Fruit fly (Drosophila melanogaster): Measurements from ENCODE around the gene kar.

The kar gene

dm6 chr3R:12653511-12654252 lies 35.5 kb downstream of the kar start:
- no peak for TF ChIP-seq usp (GFP tag; optimal IDR thresholded peaks at IDR 0.05)
- no peak for TF ChIP-seq Dll (optimal IDR thresholded peaks at IDR 0.05)
- TF ChIP-seq psq (optimal IDR thresholded peaks at IDR 0.05): no peak
- TF ChIP-seq EcR (GFP tag; optimal IDR thresholded peaks at IDR 0.05): no peak

dm6 chr3R:12652736-12653135 lies 36.4 kb downstream of the kar start:
- TF ChIP-seq CG8478 (optimal IDR thresholded peaks at IDR 0.05) (no peak), EcR (GFP tag; optimal IDR thresholded peaks at IDR 0.05) (no peak), psq (optimal IDR thresholded peaks at IDR 0.05) (no peak), pan (optimal IDR thresholded peaks at IDR 0.05) (no peak), usp (GFP tag; optimal IDR thresholded peaks at IDR 0.05) (no peak), Dll (optimal IDR thresholded peaks at IDR 0.05) (no peak)

- TF ChIP-seq Dll (optimal IDR thresholded peaks at IDR 0.05) (no peak), EcR (GFP tag; optimal IDR thresholded peaks at IDR 0.05) (no peak), usp (GFP tag; optimal IDR thresholded peaks at IDR 0.05) (no peak), psq (optimal IDR thresholded peaks at IDR 0.05) (no peak), CG8478 (optimal IDR thresholded peaks at IDR 0.05) (no peak), pan (optimal IDR thresholded peaks at IDR 0.05) (no peak)
These were observed 38.6 kb downstream of the kar start for dm6 chr3R:12650537-12650936.

- TF ChIP-seq CG8478 (optimal IDR thresholded peaks at IDR 0.05) (no peak), usp (GFP tag; optimal IDR thresholded peaks at IDR 0.05) (no peak), psq (optimal IDR thresholded peaks at IDR 0.05) (no peak), EcR (GFP tag; optimal IDR thresholded peaks at IDR 0.05) (no peak), pan (optimal IDR thresholded peaks at IDR 0.05) (no peak), Dll (optimal IDR thresholded peaks at IDR 0.05) (no peak)
These were observed 39.8 kb downstream of the kar start for dm6 chr3R:12649099-12650029.

- TF ChIP-seq Dll (optimal IDR thresholded peaks at IDR 0.05): no peak
- peak in 1 of 2 experiments; percentile 30 for TF ChIP-seq EcR (GFP tag; optimal IDR thresholded peaks at IDR 0.05)
These were observed 41.2 kb downstream of the kar start, which contains the start of gene Dtg for dm6 chr3R:12647954-12648353. Gene Dtg (plus strand): TSS chr3R:12648058.

- TF ChIP-seq Dll (optimal IDR thresholded peaks at IDR 0.05) (no peak), pan (optimal IDR thresholded peaks at IDR 0.05) (no peak), EcR (GFP tag; optimal IDR thresholded peaks at IDR 0.05) (no peak), psq (optimal IDR thresholded peaks at IDR 0.05) (no peak), CG8478 (optimal IDR thresholded peaks at IDR 0.05) (no peak), usp (GFP tag; optimal IDR thresholded peaks at IDR 0.05) (no peak)
These were observed 41.8 kb downstream of the kar start for dm6 chr3R:12647348-12647747.

DNA sequence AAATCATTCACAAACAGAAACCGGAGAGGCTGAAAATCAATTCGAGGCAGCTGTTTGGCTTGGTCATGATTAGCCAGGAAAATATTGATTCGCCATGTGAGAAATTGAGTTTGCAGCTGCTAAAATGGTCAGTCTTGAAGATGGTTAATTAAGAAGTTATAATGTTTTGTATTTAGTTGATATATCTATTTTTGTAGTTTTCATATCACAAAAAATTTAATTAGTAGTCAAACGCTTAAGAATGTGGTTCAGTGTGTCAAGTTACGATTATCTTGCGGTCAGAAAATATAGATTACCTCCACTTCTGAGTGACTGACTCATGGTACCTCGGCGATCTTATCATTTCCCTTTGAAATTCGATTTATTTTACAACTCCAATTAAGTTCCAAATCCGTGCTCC lies 42.2 kb downstream of the kar start:
- TF ChIP-seq Dll (optimal IDR thresholded peaks at IDR 0.05) (no peak), pan (optimal IDR thresholded peaks at IDR 0.05) (no peak), usp (GFP tag; optimal IDR thresholded peaks at IDR 0.05) (no peak), EcR (GFP tag; optimal IDR thresholded peaks at IDR 0.05) (no peak), psq (optimal IDR thresholded peaks at IDR 0.05) (no peak), CG8478 (optimal IDR thresholded peaks at IDR 0.05) (no peak)

- TF ChIP-seq pan (optimal IDR thresholded peaks at IDR 0.05): no peak
- no peak for TF ChIP-seq CG8478 (optimal IDR thresholded peaks at IDR 0.05)
- TF ChIP-seq Dll (optimal IDR thresholded peaks at IDR 0.05): no peak
- no peak for TF ChIP-seq psq (optimal IDR thresholded peaks at IDR 0.05)
- TF ChIP-seq usp (GFP tag; optimal IDR thresholded peaks at IDR 0.05): no peak
- no peak for TF ChIP-seq EcR (GFP tag; optimal IDR thresholded peaks at IDR 0.05)
These were observed 43.3 kb downstream of the kar start for dm6 chr3R:12645771-12646317.

DNA sequence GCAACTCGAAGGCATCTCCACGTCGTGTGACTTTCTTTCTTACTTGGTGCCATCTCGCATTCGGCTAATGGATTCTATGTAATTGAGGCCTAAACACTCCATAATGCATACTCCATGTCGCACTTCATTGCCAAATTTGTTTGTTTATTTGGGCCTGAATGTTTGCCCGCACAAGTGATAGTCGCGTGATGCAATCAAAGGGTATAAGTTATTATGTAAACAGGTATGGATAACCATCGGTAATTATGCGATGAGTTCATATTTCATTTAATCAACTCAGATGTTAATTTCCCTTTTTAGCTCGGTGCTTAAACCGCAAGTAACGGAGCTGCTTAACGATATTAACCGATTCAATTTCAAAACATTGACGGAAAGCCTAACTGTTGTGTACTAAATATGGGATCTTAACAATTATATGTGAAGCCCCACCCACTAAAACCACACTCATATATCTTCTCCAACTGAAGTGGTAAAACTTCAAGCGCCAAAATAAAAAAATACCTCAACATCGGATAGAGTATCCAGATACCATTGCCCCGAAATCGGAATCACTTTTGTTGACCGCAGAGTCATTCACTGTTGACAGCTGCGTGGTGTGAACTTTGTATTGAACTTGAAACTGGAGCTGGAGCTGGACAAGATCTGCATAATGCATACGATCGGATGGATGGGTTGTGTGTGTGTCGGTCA lies 44.4 kb downstream of the kar start:
- no peak for TF ChIP-seq usp (GFP tag; optimal IDR thresholded peaks at IDR 0.05)
- no peak for TF ChIP-seq pan (optimal IDR thresholded peaks at IDR 0.05)
- TF ChIP-seq psq (optimal IDR thresholded peaks at IDR 0.05): no peak
- TF ChIP-seq Dll (optimal IDR thresholded peaks at IDR 0.05): no peak

DNA sequence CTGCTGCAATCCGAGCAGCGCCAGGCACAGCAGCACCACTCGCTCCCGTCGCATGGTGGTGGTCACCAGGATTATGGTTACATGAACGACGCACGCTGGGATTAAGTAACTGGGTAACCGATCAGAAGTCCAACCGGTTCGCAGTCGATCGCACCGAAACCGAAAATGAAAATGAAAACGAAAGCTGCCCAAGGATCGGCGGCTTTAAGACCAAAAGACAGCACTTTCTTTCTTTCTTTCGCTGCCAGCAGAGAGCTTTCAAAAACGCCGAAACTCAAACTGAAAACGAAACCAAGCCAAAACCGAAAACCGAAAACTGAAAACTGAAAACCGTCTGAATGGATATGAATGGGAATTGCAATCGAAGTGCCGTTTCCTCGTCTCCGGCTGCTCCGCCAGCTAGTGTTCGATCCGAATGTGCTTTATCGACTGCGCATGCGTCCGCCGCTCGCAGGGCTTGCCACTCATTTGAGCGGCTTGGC lies 47.1 kb downstream of the kar start, which contains the start of gene CG6753:
Gene CG6753 (minus strand): TSS at position 432 of the 482 bp plus-strand sequence.
- TF ChIP-seq EcR (GFP tag; optimal IDR thresholded peaks at IDR 0.05) (no peak), pan (optimal IDR thresholded peaks at IDR 0.05) (no peak), CG8478 (optimal IDR thresholded peaks at IDR 0.05) (no peak), Dll (optimal IDR thresholded peaks at IDR 0.05) (no peak), usp (GFP tag; optimal IDR thresholded peaks at IDR 0.05) (no peak), psq (optimal IDR thresholded peaks at IDR 0.05) (no peak)

dm6 chr3R:12641620-12642019 lies 47.5 kb downstream of the kar start:
- TF ChIP-seq usp (GFP tag; optimal IDR thresholded peaks at IDR 0.05) (no peak), EcR (GFP tag; optimal IDR thresholded peaks at IDR 0.05) (no peak), pan (optimal IDR thresholded peaks at IDR 0.05) (no peak), CG8478 (optimal IDR thresholded peaks at IDR 0.05) (no peak), psq (optimal IDR thresholded peaks at IDR 0.05) (no peak), Dll (optimal IDR thresholded peaks at IDR 0.05) (no peak)
